Fruit fly (Drosophila melanogaster) whole organism, prepupa: ENCODE measurements around the gene nur.

ENCODE experiments used
- CG10631 ChIP-seq: fragments of 200-800 bp; sonication (Bioruptor generic); optimal IDR thresholded peaks from 2 replicates; lab custom pipeline; 2016; ENCODE audit warnings: missing biosample characterization, missing genetic modification characterization
- CG11902 ChIP-seq: fragments of 200-800 bp; sonication (Bioruptor generic); optimal IDR thresholded peaks from 3 replicates; lab custom pipeline; 2016; ENCODE audit warnings: missing biosample characterization, missing genetic modification characterization
- CG15336 ChIP-seq: fragments of 200-800 bp; sonication (Bioruptor generic); IDR thresholded peaks from 2 replicates; pipeline ENCODE4 v1.3.6; 2022; ENCODE audit warnings: missing biosample characterization, missing genetic modification characterization
- CG32006 ChIP-seq: fragments of 200-800 bp; sonication (Bioruptor generic); optimal IDR thresholded peaks from 3 replicates; lab custom pipeline; 2017; ENCODE audit warnings: missing biosample characterization, mild to moderate bottlenecking, missing genetic modification characterization
- CG34406 ChIP-seq: fragments of 200-800 bp; sonication (Bioruptor generic); optimal IDR thresholded peaks from 3 replicates; lab custom pipeline; 2016; ENCODE audit warnings: missing biosample characterization, missing genetic modification characterization
- CG6163 ChIP-seq: fragments of 200-800 bp; sonication (Bioruptor generic); IDR thresholded peaks from 3 replicates; pipeline ENCODE4 v1.3.6; 2022; ENCODE audit warnings: missing biosample characterization, missing genetic modification characterization
- CG6808 ChIP-seq: fragments of 200-800 bp; sonication (Bioruptor generic); optimal IDR thresholded peaks from 3 replicates; lab custom pipeline; 2017; ENCODE audit warnings: missing biosample characterization, missing genetic modification characterization, mild to moderate bottlenecking, moderate library complexity, missing genetic modification reagents
- CG7368 ChIP-seq: fragments of 200-800 bp; sonication (Bioruptor generic); optimal IDR thresholded peaks from 3 replicates; lab custom pipeline; 2016; ENCODE audit warnings: missing biosample characterization, missing genetic modification characterization
- CG8119 ChIP-seq: fragments of 200-800 bp; sonication (Bioruptor generic); IDR thresholded peaks from 3 replicates; pipeline ENCODE4 v1.3.6; 2022; ENCODE audit warnings: missing biosample characterization, missing genetic modification characterization
- CG8319 ChIP-seq: fragments of 200-800 bp; sonication (Bioruptor generic); optimal IDR thresholded peaks from 3 replicates; lab custom pipeline; 2016; ENCODE audit warnings: missing biosample characterization, missing genetic modification characterization
- CG8632 ChIP-seq: fragments of 200-800 bp; sonication (Bioruptor generic); optimal IDR thresholded peaks from 3 replicates; lab custom pipeline; 2016; ENCODE audit warnings: missing biosample characterization, missing genetic modification characterization
- Eip75B ChIP-seq: fragments of 200-800 bp; sonication (Bioruptor generic); optimal IDR thresholded peaks from 3 replicates; lab custom pipeline; 2016; ENCODE audit warnings: missing biosample characterization, missing genetic modification characterization
- Eip78C ChIP-seq: fragments of 200-800 bp; sonication (Bioruptor generic); peaks from one replicate; lab custom pipeline; 2016; ENCODE audit warnings: missing biosample characterization, missing genetic modification characterization
- Ets96B ChIP-seq: fragments of 200-800 bp; optimal IDR thresholded peaks from 2 replicates; lab custom pipeline; 2019; ENCODE audit warnings: missing biosample characterization, mild to moderate bottlenecking, missing genetic modification characterization, moderate library complexity
- Hr38 ChIP-seq: sonication (Bioruptor generic); optimal IDR thresholded peaks from 2 replicates; lab custom pipeline; 2016; ENCODE audit warnings: missing biosample characterization, missing genetic modification characterization
- Hr4 ChIP-seq: fragments of 200-800 bp; sonication (Bioruptor generic); optimal IDR thresholded peaks from 3 replicates; lab custom pipeline; 2016; ENCODE audit warnings: missing biosample characterization, missing genetic modification characterization
- Smox ChIP-seq: fragments of 200-800 bp; sonication (Bioruptor generic); optimal IDR thresholded peaks from 3 replicates; lab custom pipeline; 2016; ENCODE audit warnings: missing biosample characterization, missing genetic modification characterization
- Sox14 ChIP-seq: fragments of 200-800 bp; sonication (Bioruptor generic); optimal IDR thresholded peaks from 3 replicates; lab custom pipeline; 2016; ENCODE audit warnings: missing biosample characterization, missing genetic modification characterization
- achi ChIP-seq: fragments of 200-800 bp; sonication (Bioruptor generic); optimal IDR thresholded peaks from 3 replicates; lab custom pipeline; 2016; ENCODE audit warnings: missing biosample characterization, missing genetic modification characterization
- acj6 ChIP-seq: fragments of 200-800 bp; sonication (Bioruptor generic); optimal IDR thresholded peaks from 3 replicates; lab custom pipeline; 2016; ENCODE audit warnings: missing biosample characterization, missing genetic modification characterization
- esn ChIP-seq: fragments of 200-800 bp; sonication (Bioruptor generic); optimal IDR thresholded peaks from 2 replicates; lab custom pipeline; 2016; ENCODE audit warnings: missing biosample characterization, mild to moderate bottlenecking, missing genetic modification characterization, moderate library complexity
- fkh ChIP-seq: fragments of 200-800 bp; sonication (Bioruptor generic); optimal IDR thresholded peaks from 3 replicates; lab custom pipeline; 2017; ENCODE audit warnings: missing biosample characterization, mild to moderate bottlenecking, missing genetic modification characterization, moderate library complexity
- lz ChIP-seq: fragments of 200-800 bp; sonication (Bioruptor generic); optimal IDR thresholded peaks from 3 replicates; lab custom pipeline; 2016; ENCODE audit warnings: missing biosample characterization, missing genetic modification characterization
- ss ChIP-seq, 2 experiments: fragments of 200-800 bp; sonication (Bioruptor generic); optimal IDR thresholded peaks; 2 replicates in 1 of 2; 3 replicates in 1 of 2; lab custom pipeline; 2017 to 2018; ENCODE audit warnings: mild to moderate bottlenecking in 2 of 2, missing biosample characterization in 2 of 2, missing genetic modification characterization in 2 of 2, moderate library complexity in 1 of 2
- topi ChIP-seq: fragments of 200-800 bp; sonication (Bioruptor generic); optimal IDR thresholded peaks from 3 replicates; lab custom pipeline; 2016; ENCODE audit warnings: missing biosample characterization, missing genetic modification characterization
- vri ChIP-seq: fragments of 200-800 bp; sonication (Bioruptor generic); optimal IDR thresholded peaks from 3 replicates; lab custom pipeline; 2016; ENCODE audit warnings: missing biosample characterization, mild to moderate bottlenecking, missing genetic modification characterization

Gene nur

DNA sequence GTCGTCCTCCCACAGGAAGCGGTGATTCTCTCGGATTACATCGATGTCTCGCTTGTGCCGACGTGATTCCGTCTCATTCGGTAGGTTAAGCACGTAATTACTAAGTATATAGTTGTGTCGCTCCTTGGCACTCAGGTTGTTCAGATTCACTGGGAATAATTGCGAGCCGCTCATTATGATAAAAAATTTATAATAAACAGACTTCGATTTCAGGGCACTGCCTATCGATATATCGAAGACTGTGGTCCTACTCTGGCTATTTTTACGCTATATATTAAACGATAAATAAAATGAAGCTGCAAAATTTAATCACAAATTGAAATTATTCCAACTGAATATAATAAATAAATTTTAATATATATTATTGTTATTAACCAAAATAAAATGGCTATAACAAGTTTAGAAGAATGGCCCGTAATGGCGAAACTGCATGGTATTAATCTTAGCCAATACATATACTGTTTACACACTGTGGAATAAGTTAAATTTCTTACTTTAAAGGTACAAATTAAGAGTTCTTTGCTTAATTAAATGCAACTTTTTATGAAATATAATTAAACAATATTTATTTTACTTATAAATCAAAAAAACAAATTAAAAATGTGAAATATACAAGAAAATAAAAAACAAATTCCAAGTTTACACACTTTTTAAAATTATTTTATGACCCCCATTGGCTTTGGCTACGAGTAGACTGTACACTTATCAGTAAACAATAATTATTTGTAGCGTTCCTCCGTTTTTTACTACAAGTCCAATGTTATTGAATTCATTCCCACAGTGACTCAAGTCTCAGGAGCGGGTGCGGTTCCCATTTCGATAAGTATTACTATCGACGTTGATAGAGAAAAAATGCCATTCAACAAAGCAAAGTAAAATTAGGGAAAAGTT is 47.6 kb downstream of the nur start, which contains the start of gene Eato (continued):
- no peak for TF ChIP-seq CG8632 (GFP tag; lab: Kevin White, UChicago)
- no peak; the same call in 2 of the 3 replicates for TF ChIP-seq CG6163 (GFP tag; lab: Robert Waterston, UW)
- peak; percentile 15 for TF ChIP-seq CG34406 (GFP tag; lab: Kevin White, UChicago)
- TF ChIP-seq CG7368 (GFP tag; lab: Kevin White, UChicago): no peak
- TF ChIP-seq Ets96B: peak; percentile 5
- peak; percentile 43 for TF ChIP-seq esn
- no peak for TF ChIP-seq lz (GFP tag; lab: Kevin White, UChicago)
- no peak for TF ChIP-seq ss (GFP tag; optimal IDR thresholded peaks at IDR 0.05; lab: Kevin White, UChicago)
- TF ChIP-seq Hr4 (GFP tag; lab: Kevin White, UChicago): no peak
- no peak for TF ChIP-seq fkh (GFP tag; lab: Kevin White, UChicago)
- TF ChIP-seq Smox (GFP tag; lab: Kevin White, UChicago): no peak
- no peak for TF ChIP-seq CG32006 (GFP tag; lab: Kevin White, UChicago)
- TF ChIP-seq Hr38: no peak
- no peak for TF ChIP-seq Eip75B (GFP tag; lab: Kevin White, UChicago)
- no peak for TF ChIP-seq CG15336 (GFP tag; lab: Robert Waterston, UW)
- TF ChIP-seq CG10631 (GFP tag; lab: Kevin White, UChicago): peak; percentile 39
- TF ChIP-seq CG8119: 0 out of 3 replicates have a peak, but pooled peaks have one; percentile 41
- TF ChIP-seq CG6808 (GFP tag; lab: Kevin White, UChicago): no peak
- no peak for TF ChIP-seq achi (GFP tag; lab: Kevin White, UChicago)
- no peak for TF ChIP-seq acj6 (GFP tag; lab: Kevin White, UChicago)
- TF ChIP-seq CG11902 (GFP tag; lab: Kevin White, UChicago): peak; percentile 50
- TF ChIP-seq Eip78C (GFP tag; lab: Kevin White, UChicago): peak; percentile 81
- TF ChIP-seq topi (GFP tag; lab: Kevin White, UChicago): peak; percentile 6

DNA sequence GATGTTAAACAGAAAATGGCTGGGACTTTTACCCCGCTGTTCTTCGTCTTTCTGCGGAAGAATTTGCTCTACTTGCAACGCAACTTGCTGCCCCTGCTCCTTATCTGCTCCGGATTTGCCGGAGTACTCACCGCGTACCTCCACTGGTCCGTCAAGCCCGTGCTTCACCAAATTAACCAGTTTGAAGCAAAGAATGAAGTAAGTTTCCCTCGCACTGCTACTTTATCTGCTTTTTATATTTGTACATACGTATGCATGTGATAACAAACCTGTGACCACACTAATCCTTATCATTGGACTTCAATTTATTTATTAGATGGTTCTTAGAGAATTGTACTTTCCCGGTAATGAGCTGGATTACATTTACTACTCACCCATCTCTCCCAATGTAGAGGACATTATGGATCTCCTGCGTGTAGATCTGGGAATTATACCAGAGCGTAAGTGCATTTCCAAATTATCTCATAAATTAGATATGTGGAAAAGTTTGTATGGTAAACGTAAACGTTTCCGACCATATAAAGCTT is 48.3 kb downstream of the nur start, which contains the start of gene CG16890:
TSS of gene CG16890 (minus strand) at position 184 of the 527 bp plus-strand sequence.
- TF ChIP-seq CG8319 (GFP tag; lab: Kevin White, UChicago) (no peak), Sox14 (GFP tag; lab: Kevin White, UChicago) (peak; percentile 2), vri (GFP tag; lab: Kevin White, UChicago) (peak; percentile 53), Eip78C (GFP tag; lab: Kevin White, UChicago) (peak; percentile 44)
